Worm (Caenorhabditis elegans) whole organism, L1 larva: ENCODE results near the gene irld-49.

ENCODE experiments used
- aly-2 ChIP-seq: fragments of 150-350 bp; optimal IDR thresholded peaks from 2 replicates; lab custom pipeline; 2014; ENCODE audit warnings: missing biosample characterization, missing genetic modification characterization
- ama-1 ChIP-seq: fragments of 150-350 bp; optimal IDR thresholded peaks from 2 replicates; lab custom pipeline; 2014
- dpl-1 ChIP-seq, 3 experiments: fragments of 150-350 bp in 2 of 3; sonication (generic microtip) in 1 of 3; optimal IDR thresholded peaks; 2 replicates each; lab custom pipeline; 2014 to 2017; ENCODE audit warnings: missing biosample characterization in 3 of 3, missing genetic modification characterization in 3 of 3, missing genetic modification reagents in 3 of 3
- egl-13 ChIP-seq: sonication (generic microtip); optimal IDR thresholded peaks from 2 replicates; lab custom pipeline; 2016; ENCODE audit warnings: missing genotype, missing genetic modification reagents, missing genetic modification characterization, missing compliant biosample characterization
- egl-27 ChIP-seq, 2 experiments: fragments of 150-350 bp in 1 of 2; sonication (generic microtip); optimal IDR thresholded peaks; 3 replicates each; lab custom pipeline; 2017 to 2018; ENCODE audit warnings: missing biosample characterization in 2 of 2, missing genetic modification characterization in 2 of 2, missing genetic modification reagents in 2 of 2
- ets-5 ChIP-seq: fragments of 200-800 bp; sonication (Bioruptor generic); IDR thresholded peaks from 2 replicates; pipeline ENCODE4 v1.3.6; 2022; ENCODE audit warnings: missing genetic modification characterization, missing compliant biosample characterization
- fkh-10 ChIP-seq: sonication (generic microtip); optimal IDR thresholded peaks from 2 replicates; lab custom pipeline; 2017; ENCODE audit warnings: missing biosample characterization, missing genetic modification reagents, missing genetic modification characterization
- lin-14 ChIP-seq: fragments of 200-800 bp; sonication (Bioruptor generic); optimal IDR thresholded peaks from 2 replicates; lab custom pipeline; 2018; ENCODE audit warnings: mild to moderate bottlenecking, missing genetic modification characterization, moderate library complexity, missing compliant biosample characterization
- lin-39 ChIP-seq: fragments of 150-350 bp; optimal IDR thresholded peaks from 2 replicates; lab custom pipeline; 2014; ENCODE audit warnings: missing biosample characterization, missing genetic modification reagents, missing genetic modification characterization
- sptf-1 ChIP-seq: fragments of 150-350 bp; optimal IDR thresholded peaks from 2 replicates; lab custom pipeline; 2014; ENCODE audit warnings: missing biosample characterization, missing genetic modification characterization
- unc-130 ChIP-seq: fragments of 150-350 bp; optimal IDR thresholded peaks from 2 replicates; lab custom pipeline; 2017; ENCODE audit warnings: missing biosample characterization, missing genetic modification characterization, inconsistent platforms
- xbp-1 ChIP-seq: sonication (generic microtip); optimal IDR thresholded peaks from 2 replicates; lab custom pipeline; 2016; ENCODE audit warnings: missing genetic modification characterization, missing compliant biosample characterization

- no peak for TF ChIP-seq xbp-1 (tag; lab: Kevin White, UChicago)
- TF ChIP-seq fkh-10 (GFP tag; lab: Kevin White, UChicago) = no peak
- no peak for TF ChIP-seq sptf-1 (tag; lab: Kevin White, UChicago)
- no peak for TF ChIP-seq egl-27 (tag; optimal IDR thresholded peaks at IDR 0.05; lab: Kevin White, UChicago)
- TF ChIP-seq ets-5 (GFP tag; lab: Robert Waterston, UW) = no peak
- no peak for TF ChIP-seq unc-130
- TF ChIP-seq lin-39 (tag; lab: Kevin White, UChicago) = no peak
- TF ChIP-seq lin-14 (GFP tag; lab: Kevin White, UChicago) = no peak
- no peak for TF ChIP-seq ama-1
- no peak for TF ChIP-seq aly-2 (tag; lab: Kevin White, UChicago)
- no peak for TF ChIP-seq dpl-1 (GFP tag; optimal IDR thresholded peaks at IDR 0.05; lab: Kevin White, UChicago)
- no peak for TF ChIP-seq egl-13
Observed at ce11 chrII:2921860-2922259, 22.1 kb upstream of the irld-49 start.
